Fruit fly (Drosophila melanogaster) whole organism, embryonic: ENCODE results near the gene bark.

ENCODE experiments used
- Antp ChIP-seq: fragments of 200-800 bp; sonication (Bioruptor generic); optimal IDR thresholded peaks from 3 replicates; lab custom pipeline; 2016; ENCODE audit warnings: missing biosample characterization, missing genetic modification characterization
- Bdp1 ChIP-seq: fragments of 200-800 bp; sonication (Bioruptor generic); optimal IDR thresholded peaks from 3 replicates; lab custom pipeline; 2016; ENCODE audit warnings: missing biosample characterization, missing genetic modification characterization
- Bteb2 ChIP-seq: fragments of 200-800 bp; sonication (Bioruptor generic); optimal IDR thresholded peaks from 2 replicates; lab custom pipeline; 2016; ENCODE audit warnings: missing biosample characterization, missing genetic modification characterization
- CG10366 ChIP-seq: fragments of 200-800 bp; sonication (Bioruptor generic); IDR thresholded peaks from 2 replicates; pipeline ENCODE4 v1.3.6; 2022; ENCODE audit warnings: missing biosample characterization, missing genetic modification characterization
- CG10565 ChIP-seq: fragments of 200-800 bp; sonication (Bioruptor generic); optimal IDR thresholded peaks from 3 replicates; lab custom pipeline; 2016; ENCODE audit warnings: missing biosample characterization, mild to moderate bottlenecking, missing genetic modification characterization
- CG11723 ChIP-seq: fragments of 200-800 bp; sonication (Bioruptor generic); optimal IDR thresholded peaks from 2 replicates; lab custom pipeline; 2017; ENCODE audit warnings: missing biosample characterization, mild to moderate bottlenecking, missing genetic modification characterization
- CG12104 ChIP-seq: fragments of 200-800 bp; sonication (Bioruptor generic); optimal IDR thresholded peaks from 3 replicates; lab custom pipeline; 2016; ENCODE audit warnings: missing biosample characterization, missing genetic modification characterization
- CG12391 ChIP-seq: fragments of 200-800 bp; sonication (Bioruptor generic); optimal IDR thresholded peaks from 3 replicates; lab custom pipeline; 2018; ENCODE audit warnings: missing biosample characterization, mild to moderate bottlenecking, missing genetic modification characterization, moderate library complexity
- CG13775 ChIP-seq: fragments of 200-800 bp; sonication (Bioruptor generic); optimal IDR thresholded peaks from 3 replicates; lab custom pipeline; 2017; ENCODE audit warnings: missing biosample characterization, mild to moderate bottlenecking, missing genetic modification characterization
- CG14710 ChIP-seq: fragments of 200-800 bp; sonication (Bioruptor generic); optimal IDR thresholded peaks from 3 replicates; lab custom pipeline; 2019; ENCODE audit warnings: missing biosample characterization, mild to moderate bottlenecking, missing genetic modification characterization, moderate library complexity
- CG15696 ChIP-seq: fragments of 200-800 bp; sonication (Bioruptor generic); optimal IDR thresholded peaks from 2 replicates; lab custom pipeline; 2019; ENCODE audit warnings: missing biosample characterization, mild to moderate bottlenecking, missing genetic modification characterization, moderate library complexity
- CG17568 ChIP-seq: fragments of 200-800 bp; sonication (Bioruptor generic); optimal IDR thresholded peaks from 2 replicates; lab custom pipeline; 2018; ENCODE audit warnings: missing biosample characterization, mild to moderate bottlenecking, missing genetic modification characterization, moderate library complexity
- CG17802 ChIP-seq: fragments of 200-800 bp; sonication (Bioruptor generic); optimal IDR thresholded peaks from 2 replicates; lab custom pipeline; 2018; ENCODE audit warnings: missing biosample characterization, mild to moderate bottlenecking, missing genetic modification characterization, moderate library complexity
- CG3163 ChIP-seq: fragments of 200-800 bp; sonication (Bioruptor generic); optimal IDR thresholded peaks from 3 replicates; lab custom pipeline; 2016; ENCODE audit warnings: missing biosample characterization, missing genetic modification characterization
- CG33213 ChIP-seq: fragments of 200-800 bp; sonication (Bioruptor generic); optimal IDR thresholded peaks from 3 replicates; lab custom pipeline; 2016; ENCODE audit warnings: missing biosample characterization, missing genetic modification characterization
- CG3847 ChIP-seq: fragments of 200-800 bp; sonication (Bioruptor generic); IDR thresholded peaks from 2 replicates; pipeline ENCODE4 v1.3.6; 2022; ENCODE audit warnings: missing biosample characterization, missing genetic modification characterization
- CG4282 ChIP-seq: fragments of 200-800 bp; sonication (Bioruptor generic); optimal IDR thresholded peaks from 2 replicates; lab custom pipeline; 2016; ENCODE audit warnings: missing biosample characterization, missing genetic modification characterization
- CG4424 ChIP-seq: fragments of 200-800 bp; sonication (Bioruptor generic); optimal IDR thresholded peaks from 3 replicates; lab custom pipeline; 2016; ENCODE audit warnings: missing biosample characterization, missing genetic modification characterization
- CG4730 ChIP-seq: fragments of 200-800 bp; sonication (Bioruptor generic); IDR thresholded peaks from 2 replicates; pipeline ENCODE4 v1.3.6; 2022; ENCODE audit warnings: missing biosample characterization, missing genetic modification characterization
- CG4854 ChIP-seq: fragments of 200-800 bp; sonication (Bioruptor generic); optimal IDR thresholded peaks from 2 replicates; lab custom pipeline; 2016; ENCODE audit warnings: missing biosample characterization, missing genetic modification characterization, inconsistent platforms
- CG6654 ChIP-seq: fragments of 200-800 bp; sonication (Bioruptor generic); optimal IDR thresholded peaks from 2 replicates; lab custom pipeline; 2017; ENCODE audit warnings: missing biosample characterization, mild to moderate bottlenecking, missing genetic modification characterization
- CG8281 ChIP-seq: fragments of 200-800 bp; sonication (Bioruptor generic); optimal IDR thresholded peaks from 2 replicates; lab custom pipeline; 2018; ENCODE audit warnings: missing biosample characterization, mild to moderate bottlenecking, missing genetic modification characterization, moderate library complexity
- HLH54F ChIP-seq: fragments of 200-800 bp; sonication (Bioruptor generic); optimal IDR thresholded peaks from 3 replicates; lab custom pipeline; 2016; ENCODE audit warnings: missing biosample characterization, missing genetic modification characterization
- Pdp1 ChIP-seq, 2 experiments: fragments of 200-800 bp; sonication (Bioruptor generic); optimal IDR thresholded peaks; 3 replicates each; lab custom pipeline; 2016; ENCODE audit warnings: missing biosample characterization in 2 of 2, missing genetic modification characterization in 2 of 2, mild to moderate bottlenecking in 1 of 2, moderate library complexity in 1 of 2
- Ptx1 ChIP-seq: fragments of 200-800 bp; sonication (Bioruptor generic); IDR thresholded peaks from 2 replicates; pipeline ENCODE4 v1.3.6; 2022; ENCODE audit warnings: missing biosample characterization, missing genetic modification characterization
- Spps ChIP-seq: fragments of 200-800 bp; sonication (Bioruptor generic); optimal IDR thresholded peaks from 2 replicates; lab custom pipeline; 2018; ENCODE audit warnings: missing biosample characterization, mild to moderate bottlenecking, missing genetic modification characterization
- Usf ChIP-seq: fragments of 200-800 bp; sonication (Bioruptor generic); optimal IDR thresholded peaks from 2 replicates; lab custom pipeline; 2017; ENCODE audit warnings: missing genotype, missing biosample characterization, missing genetic modification characterization
- ac ChIP-seq: fragments of 200-800 bp; sonication (Bioruptor generic); optimal IDR thresholded peaks from 3 replicates; lab custom pipeline; 2017; ENCODE audit warnings: missing biosample characterization, mild to moderate bottlenecking, missing genetic modification characterization
- al ChIP-seq: fragments of 200-800 bp; sonication (Bioruptor generic); IDR thresholded peaks from 2 replicates; pipeline ENCODE4 v1.3.6; 2022; ENCODE audit warnings: missing biosample characterization, missing genetic modification characterization
- amos ChIP-seq: fragments of 200-800 bp; sonication (Bioruptor generic); IDR thresholded peaks from 2 replicates; pipeline ENCODE4 v1.3.6; 2022; ENCODE audit warnings: missing biosample characterization, missing genetic modification characterization; ENCODE audit not compliant: partially characterized antibody
- ap ChIP-seq: fragments of 200-800 bp; sonication (Bioruptor generic); IDR thresholded peaks from 2 replicates; pipeline ENCODE4 v1.3.6; 2022; ENCODE audit warnings: missing biosample characterization, missing genetic modification characterization
- bcd ChIP-seq: fragments of 200-800 bp; sonication (Bioruptor generic); optimal IDR thresholded peaks from 2 replicates; lab custom pipeline; 2017; ENCODE audit warnings: missing biosample characterization, mild to moderate bottlenecking, missing genetic modification characterization
- crp ChIP-seq, 2 experiments: fragments of 200-800 bp; sonication (Bioruptor generic); optimal IDR thresholded peaks; 2 replicates in 1 of 2; 3 replicates in 1 of 2; lab custom pipeline; 2017; ENCODE audit warnings: missing biosample characterization in 2 of 2, missing genetic modification characterization in 2 of 2, mild to moderate bottlenecking in 1 of 2, moderate library complexity in 1 of 2
- disco-r ChIP-seq: fragments of 200-800 bp; sonication (Bioruptor generic); optimal IDR thresholded peaks from 2 replicates; lab custom pipeline; 2016; ENCODE audit warnings: missing biosample characterization, missing genetic modification characterization
- dm ChIP-seq: fragments of 200-800 bp; sonication (Bioruptor generic); optimal IDR thresholded peaks from 3 replicates; lab custom pipeline; 2016; ENCODE audit warnings: missing biosample characterization, missing genetic modification characterization
- eyg ChIP-seq: fragments of 200-800 bp; sonication (Bioruptor generic); optimal IDR thresholded peaks from 3 replicates; lab custom pipeline; 2016; ENCODE audit warnings: missing biosample characterization, missing genetic modification characterization
- klu ChIP-seq: fragments of 200-800 bp; sonication (Bioruptor generic); IDR thresholded peaks from 2 replicates; pipeline ENCODE4 v1.3.6; 2022; ENCODE audit warnings: missing biosample characterization, missing genetic modification characterization
- knrl ChIP-seq: fragments of 200-800 bp; sonication (Bioruptor generic); IDR thresholded peaks from 3 replicates; pipeline ENCODE4 v1.3.6; 2022; ENCODE audit warnings: missing biosample characterization, missing genetic modification characterization; ENCODE audit not compliant: partially characterized antibody
- lilli ChIP-seq: fragments of 200-800 bp; sonication (Bioruptor generic); optimal IDR thresholded peaks from 3 replicates; lab custom pipeline; 2016; ENCODE audit warnings: missing biosample characterization, missing genetic modification characterization
- nmo ChIP-seq: fragments of 200-800 bp; sonication (Bioruptor generic); optimal IDR thresholded peaks from 2 replicates; lab custom pipeline; 2018; ENCODE audit warnings: missing biosample characterization, mild to moderate bottlenecking, missing genetic modification characterization, moderate library complexity
- nom ChIP-seq: fragments of 200-800 bp; sonication (Bioruptor generic); optimal IDR thresholded peaks from 2 replicates; lab custom pipeline; 2017; ENCODE audit warnings: missing biosample characterization, missing genetic modification characterization, mild to moderate bottlenecking, moderate library complexity, missing genetic modification reagents
- pita ChIP-seq: fragments of 200-800 bp; sonication (Bioruptor generic); optimal IDR thresholded peaks from 2 replicates; lab custom pipeline; 2017; ENCODE audit warnings: missing biosample characterization, mild to moderate bottlenecking, missing genetic modification characterization
- row ChIP-seq: fragments of 200-800 bp; sonication (Bioruptor generic); IDR thresholded peaks from 3 replicates; pipeline ENCODE4 v1.3.6; 2022; ENCODE audit warnings: missing biosample characterization, missing genetic modification characterization
- sens-2 ChIP-seq: fragments of 200-800 bp; sonication (Bioruptor generic); IDR thresholded peaks from 2 replicates; pipeline ENCODE4 v1.3.6; 2022; ENCODE audit warnings: missing biosample characterization, missing genetic modification characterization
- sima ChIP-seq: fragments of 200-800 bp; sonication (Bioruptor generic); optimal IDR thresholded peaks from 2 replicates; lab custom pipeline; 2016; ENCODE audit warnings: missing biosample characterization, missing genetic modification characterization
- so ChIP-seq: fragments of 200-800 bp; sonication (Bioruptor generic); IDR thresholded peaks from 3 replicates; pipeline ENCODE4 v1.3.6; 2022; ENCODE audit warnings: missing biosample characterization, missing genetic modification characterization
- toy ChIP-seq: fragments of 200-800 bp; sonication (Bioruptor generic); IDR thresholded peaks from 2 replicates; pipeline ENCODE4 v1.3.6; 2022; ENCODE audit warnings: missing biosample characterization, missing genetic modification characterization
- trem ChIP-seq: fragments of 200-800 bp; optimal IDR thresholded peaks from 3 replicates; lab custom pipeline; 2019; ENCODE audit warnings: missing biosample characterization, mild to moderate bottlenecking, missing genetic modification characterization, moderate library complexity
- ttk ChIP-seq: fragments of 200-800 bp; sonication (Bioruptor generic); IDR thresholded peaks from 2 replicates; pipeline ENCODE4 v2.1.2; 2022; ENCODE audit warnings: missing biosample characterization, missing genetic modification characterization
- vvl ChIP-seq: fragments of 200-800 bp; sonication (Bioruptor generic); IDR thresholded peaks from 2 replicates; pipeline ENCODE4 v1.3.6; 2022; ENCODE audit warnings: missing biosample characterization, missing genetic modification characterization

bark gene

DNA sequence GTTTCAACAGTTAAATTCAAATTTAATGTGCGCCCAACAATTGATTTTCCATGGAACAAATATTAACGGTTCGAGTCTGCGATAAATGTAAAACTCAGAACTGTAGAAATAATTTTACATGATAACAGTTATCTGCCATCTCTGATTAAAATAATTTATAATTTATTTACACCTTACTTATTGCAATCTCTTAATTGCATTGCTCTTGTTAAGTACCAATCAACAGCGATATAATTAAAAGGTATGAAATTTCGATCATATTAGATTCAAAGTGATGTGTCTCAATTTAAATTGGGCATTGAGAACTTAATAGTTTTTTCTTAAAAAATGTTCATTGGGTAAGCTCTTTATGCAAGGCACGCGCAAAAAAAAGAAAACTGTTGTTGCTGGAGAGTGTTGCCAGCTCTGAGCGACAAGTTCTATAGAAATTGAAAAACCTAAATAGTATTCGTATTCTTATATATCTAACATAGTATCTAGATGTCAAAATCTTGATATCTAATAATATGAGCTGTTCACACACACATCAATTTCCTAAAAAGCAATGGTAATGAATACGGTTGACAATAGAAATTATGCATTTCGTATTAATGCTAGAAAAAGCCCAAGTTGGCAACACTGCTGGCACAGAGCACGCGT lies 16.0 kb downstream of the bark start (continued):
- peak; percentile 20 for TF ChIP-seq CG6654
- TF ChIP-seq toy (GFP tag; lab: Robert Waterston, UW), result no peak
- TF ChIP-seq CG12104 (GFP tag; lab: Kevin White, UChicago), result peak; percentile 67
- TF ChIP-seq knrl (GFP tag; lab: Robert Waterston, UW), result peak; percentile 56; the same call in 2 of the 3 replicates
- TF ChIP-seq row, result peak; percentile 94
- TF ChIP-seq sima (GFP tag; lab: Kevin White, UChicago), result no peak
- no peak for TF ChIP-seq CG4854 (GFP tag; lab: Kevin White, UChicago)
- no peak for TF ChIP-seq CG33213
- no peak for TF ChIP-seq trem
- peak; percentile 26 to 94 for TF ChIP-seq Pdp1 (GFP tag; optimal IDR thresholded peaks at IDR 0.05; lab: Kevin White, UChicago)
- TF ChIP-seq eyg (GFP tag; lab: Kevin White, UChicago), result peak; percentile 46
- TF ChIP-seq CG17568 (GFP tag; lab: Kevin White, UChicago), result no peak
- TF ChIP-seq ap (GFP tag; lab: Robert Waterston, UW), result peak; percentile 42; the same call in 1 of the 2 replicates
- peak; percentile 36 for TF ChIP-seq CG14710 (tag; lab: Kevin White, UChicago)
- peak; percentile 55; the same call in 1 of the 2 replicates for TF ChIP-seq al (GFP tag; lab: Robert Waterston, UW)
- TF ChIP-seq CG4424 (GFP tag; lab: Kevin White, UChicago), result peak; percentile 60
- TF ChIP-seq Usf (GFP tag; lab: Kevin White, UChicago), result peak; percentile 53
- peak; percentile 54 for TF ChIP-seq Bteb2 (GFP tag; lab: Kevin White, UChicago)
- TF ChIP-seq lilli (GFP tag; lab: Kevin White, UChicago), result peak; percentile 79
- TF ChIP-seq Antp (GFP tag; lab: Kevin White, UChicago), result peak; percentile 12
- no peak for TF ChIP-seq CG11723 (GFP tag; lab: Kevin White, UChicago)
- peak; percentile 87 for TF ChIP-seq vvl
- peak; percentile 10 for TF ChIP-seq CG10565
- peak; percentile 69 for TF ChIP-seq nmo (GFP tag; lab: Kevin White, UChicago)
- TF ChIP-seq HLH54F, result peak; percentile 58
- peak; percentile 66 for TF ChIP-seq CG3847 (GFP tag; lab: Robert Waterston, UW)
- TF ChIP-seq Ptx1 (GFP tag; lab: Robert Waterston, UW), result peak; percentile 76
- peak; percentile 41; the same call in 1 of the 3 replicates for TF ChIP-seq so (GFP tag; lab: Robert Waterston, UW)
- no peak for TF ChIP-seq ac (GFP tag; lab: Kevin White, UChicago)
- TF ChIP-seq nom, result no peak
- peak; percentile 78 for TF ChIP-seq sens-2
- TF ChIP-seq CG12391 (tag; lab: Kevin White, UChicago), result peak; percentile 85
- no peak for TF ChIP-seq dm (GFP tag; lab: Kevin White, UChicago)
- no peak for TF ChIP-seq disco-r (GFP tag; lab: Kevin White, UChicago)
- TF ChIP-seq Spps (tag; lab: Kevin White, UChicago), result peak; percentile 14
- TF ChIP-seq CG8281 (tag; lab: Kevin White, UChicago), result no peak
- peak; percentile 71 for TF ChIP-seq CG13775 (GFP tag; lab: Kevin White, UChicago)
- peak; percentile 31 for TF ChIP-seq pita (GFP tag; lab: Kevin White, UChicago)
- TF ChIP-seq klu (GFP tag; lab: Robert Waterston, UW), result peak; percentile 13; the same call in 1 of the 2 replicates
- TF ChIP-seq CG4282 (GFP tag; lab: Kevin White, UChicago), result no peak
- TF ChIP-seq bcd, result peak; percentile 54
- peak; percentile 32; the same call in 1 of the 2 replicates for TF ChIP-seq amos (GFP tag; lab: Robert Waterston, UW)
- peak; percentile 45 for TF ChIP-seq CG3163
- peak; percentile 20 for TF ChIP-seq Bdp1 (GFP tag; lab: Kevin White, UChicago)
- TF ChIP-seq CG4730 (GFP tag; lab: Robert Waterston, UW), result peak; percentile 47; the same call in 1 of the 2 replicates
- peak; percentile 53; the same call in 1 of the 2 replicates for TF ChIP-seq ttk
- TF ChIP-seq CG15696 (tag; lab: Kevin White, UChicago), result peak; percentile 34
- TF ChIP-seq CG10366 (GFP tag; lab: Robert Waterston, UW), result peak; percentile 61
- TF ChIP-seq CG17802 (tag; lab: Kevin White, UChicago), result no peak
- TF ChIP-seq crp (GFP tag; optimal IDR thresholded peaks at IDR 0.05; lab: Kevin White, UChicago), result peak in 1 of 2 experiments; percentile 20
